Worm (Caenorhabditis elegans) whole organism, L2 larva: ENCODE results near the gene srbc-1.

Experiments used
- C34F6.9 ChIP-seq: fragments of 150-350 bp; optimal IDR thresholded peaks from 2 replicates; lab custom pipeline; 2014; ENCODE audit warnings: missing biosample characterization, missing genetic modification characterization
- F13H6.1 ChIP-seq: sonication (generic microtip); optimal IDR thresholded peaks from 2 replicates; lab custom pipeline; 2016; ENCODE audit warnings: missing genetic modification characterization, missing compliant biosample characterization
- R02D3.7 ChIP-seq: fragments of 150-350 bp; optimal IDR thresholded peaks from 2 replicates; lab custom pipeline; 2014; ENCODE audit warnings: missing biosample characterization, missing genetic modification characterization
- Y55F3AM.14 ChIP-seq: fragments of 200-800 bp; sonication (Bioruptor generic); optimal IDR thresholded peaks from 2 replicates; lab custom pipeline; 2018; ENCODE audit warnings: mild to moderate bottlenecking, missing genetic modification characterization, missing compliant biosample characterization
- ZK546.5 ChIP-seq: sonication (generic microtip); optimal IDR thresholded peaks from 2 replicates; lab custom pipeline; 2017; ENCODE audit warnings: missing biosample characterization, missing genetic modification characterization
- alr-1 ChIP-seq: fragments of 150-350 bp; optimal IDR thresholded peaks from 2 replicates; lab custom pipeline; 2014; ENCODE audit warnings: missing biosample characterization, missing genetic modification characterization
- ama-1 ChIP-seq: fragments of 150-350 bp; optimal IDR thresholded peaks from 2 replicates; lab custom pipeline; 2018; ENCODE audit warnings: inconsistent platforms
- ceh-82 ChIP-seq: fragments of 150-350 bp; optimal IDR thresholded peaks from 2 replicates; lab custom pipeline; 2014; ENCODE audit warnings: missing biosample characterization, missing genetic modification characterization
- crh-2 ChIP-seq: sonication (generic microtip); optimal IDR thresholded peaks from 2 replicates; lab custom pipeline; 2017; ENCODE audit warnings: missing biosample characterization, missing genetic modification characterization
- dmd-4 ChIP-seq: sonication (generic microtip); optimal IDR thresholded peaks from 2 replicates; lab custom pipeline; 2017; ENCODE audit warnings: missing biosample characterization, missing genetic modification characterization
- elt-1 ChIP-seq: fragments of 150-350 bp; optimal IDR thresholded peaks from 2 replicates; lab custom pipeline; 2014; ENCODE audit warnings: missing biosample characterization, missing genetic modification characterization
- elt-3 ChIP-seq: sonication (generic microtip); optimal IDR thresholded peaks from 2 replicates; lab custom pipeline; 2017; ENCODE audit warnings: missing biosample characterization, missing genetic modification characterization
- fos-1 ChIP-seq: fragments of 150-350 bp; optimal IDR thresholded peaks from 2 replicates; lab custom pipeline; 2014; ENCODE audit warnings: missing biosample characterization, missing genetic modification characterization
- gmeb-1 ChIP-seq: fragments of 150-350 bp; optimal IDR thresholded peaks from 2 replicates; lab custom pipeline; 2014; ENCODE audit warnings: missing biosample characterization, missing genetic modification characterization
- lin-13 ChIP-seq: fragments of 150-350 bp; optimal IDR thresholded peaks from 2 replicates; lab custom pipeline; 2014; ENCODE audit warnings: missing biosample characterization, missing genetic modification reagents, missing genetic modification characterization
- lin-39 ChIP-seq: fragments of 150-350 bp; optimal IDR thresholded peaks from 2 replicates; lab custom pipeline; 2014; ENCODE audit warnings: missing biosample characterization, missing genetic modification reagents, missing genetic modification characterization
- mbf-1 ChIP-seq: sonication (generic microtip); optimal IDR thresholded peaks from 2 replicates; lab custom pipeline; 2017; ENCODE audit warnings: missing biosample characterization, missing genetic modification characterization
- mdl-1 ChIP-seq, 2 experiments: fragments of 150-350 bp in 1 of 2; sonication (generic microtip) in 1 of 2; optimal IDR thresholded peaks; 2 replicates each; lab custom pipeline; 2017; ENCODE audit warnings: missing biosample characterization in 2 of 2, missing genetic modification characterization in 2 of 2
- nhr-10 ChIP-seq: sonication (generic microtip); optimal IDR thresholded peaks from 2 replicates; lab custom pipeline; 2017; ENCODE audit warnings: missing biosample characterization, missing genetic modification characterization
- nhr-11 ChIP-seq: fragments of 150-350 bp; optimal IDR thresholded peaks from 2 replicates; lab custom pipeline; 2014; ENCODE audit warnings: missing biosample characterization, missing genetic modification characterization
- nhr-12 ChIP-seq: fragments of 150-350 bp; optimal IDR thresholded peaks from 2 replicates; lab custom pipeline; 2014; ENCODE audit warnings: missing biosample characterization, missing genetic modification characterization
- nhr-129 ChIP-seq: fragments of 150-350 bp; optimal IDR thresholded peaks from 2 replicates; lab custom pipeline; 2014; ENCODE audit warnings: missing biosample characterization, missing genetic modification characterization
- nhr-21 ChIP-seq: fragments of 150-350 bp; optimal IDR thresholded peaks from 2 replicates; lab custom pipeline; 2014; ENCODE audit warnings: missing biosample characterization, missing genetic modification characterization
- nhr-23 ChIP-seq: fragments of 150-350 bp; optimal IDR thresholded peaks from 2 replicates; lab custom pipeline; 2014; ENCODE audit warnings: missing biosample characterization, missing genetic modification reagents, missing genetic modification characterization
- nhr-237 ChIP-seq: fragments of 150-350 bp; optimal IDR thresholded peaks from 2 replicates; lab custom pipeline; 2014; ENCODE audit warnings: missing biosample characterization, missing genetic modification characterization
- nhr-25 ChIP-seq: fragments of 150-350 bp; sonication (generic microtip); optimal IDR thresholded peaks from 3 replicates; lab custom pipeline; 2014; ENCODE audit warnings: missing biosample characterization, missing genetic modification characterization
- nhr-77 ChIP-seq: fragments of 150-350 bp; optimal IDR thresholded peaks from 2 replicates; lab custom pipeline; 2014; ENCODE audit warnings: missing biosample characterization, missing genetic modification characterization
- peb-1 ChIP-seq: fragments of 150-350 bp; optimal IDR thresholded peaks from 2 replicates; lab custom pipeline; 2014; ENCODE audit warnings: missing biosample characterization, missing genetic modification characterization
- sma-9 ChIP-seq, 2 experiments: fragments of 150-350 bp in 1 of 2; sonication (generic microtip) in 1 of 2; optimal IDR thresholded peaks; 2 replicates each; lab custom pipeline; 2014 to 2016; ENCODE audit warnings: missing genetic modification characterization in 2 of 2, mild to moderate bottlenecking in 1 of 2, missing biosample characterization in 1 of 2, missing compliant biosample characterization in 1 of 2, missing genetic modification reagents in 1 of 2, moderate library complexity in 1 of 2
- snpc-4 ChIP-seq: fragments of 150-350 bp; optimal IDR thresholded peaks from 2 replicates; lab custom pipeline; 2014; ENCODE audit warnings: missing biosample characterization, missing genetic modification characterization
- unc-39 ChIP-seq: fragments of 150-350 bp; optimal IDR thresholded peaks from 2 replicates; lab custom pipeline; 2014; ENCODE audit warnings: missing biosample characterization, missing genetic modification characterization
- unc-55 ChIP-seq: fragments of 150-350 bp; sonication (generic microtip); optimal IDR thresholded peaks from 3 replicates; lab custom pipeline; 2014; ENCODE audit warnings: missing biosample characterization, missing genetic modification reagents, missing genetic modification characterization
- unc-62 ChIP-seq: fragments of 150-350 bp; optimal IDR thresholded peaks from 2 replicates; lab custom pipeline; 2014; ENCODE audit warnings: missing biosample characterization, missing genetic modification reagents, missing genetic modification characterization
- ztf-11 ChIP-seq: sonication (generic microtip); optimal IDR thresholded peaks from 2 replicates; lab custom pipeline; 2017; ENCODE audit warnings: missing biosample characterization, missing genetic modification characterization

The srbc-1 gene

DNA sequence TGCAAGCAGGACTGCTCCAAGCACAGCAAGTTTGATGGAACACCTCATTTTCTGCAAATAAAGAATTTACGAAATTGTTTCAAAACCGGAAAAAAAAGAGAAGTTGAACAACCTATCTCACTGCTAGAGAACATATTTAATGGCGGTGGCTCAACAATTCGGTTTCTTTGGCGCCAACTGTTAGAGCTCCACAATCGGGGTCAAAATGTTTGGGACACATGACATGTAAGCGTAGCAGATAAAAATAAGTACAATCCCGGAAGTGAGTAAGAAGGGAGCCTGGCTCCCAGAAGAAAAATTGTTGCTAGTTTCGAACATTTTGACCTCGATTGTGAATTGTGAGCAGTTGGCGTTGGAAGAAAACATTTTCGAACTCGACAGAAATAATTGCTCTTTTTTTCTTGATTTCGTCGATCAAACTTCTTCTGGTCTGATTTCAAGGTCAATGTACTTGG, 42.6 kb downstream of the srbc-1 start, which contains the start of gene T28A11.16:
TSS of gene T28A11.16 (minus strand) at position 51 of the 455 bp plus-strand sequence.
- TF ChIP-seq Y55F3AM.14 = no peak
- no peak for TF ChIP-seq nhr-21
- TF ChIP-seq sma-9 (GFP tag; optimal IDR thresholded peaks at IDR 0.05; lab: Kevin White, UChicago) = peak; percentile 88
- no peak for TF ChIP-seq sma-9 (tag; optimal IDR thresholded peaks at IDR 0.05; lab: Kevin White, UChicago)
- peak; percentile 30 for TF ChIP-seq F13H6.1
- TF ChIP-seq ceh-82 = no peak

DNA sequence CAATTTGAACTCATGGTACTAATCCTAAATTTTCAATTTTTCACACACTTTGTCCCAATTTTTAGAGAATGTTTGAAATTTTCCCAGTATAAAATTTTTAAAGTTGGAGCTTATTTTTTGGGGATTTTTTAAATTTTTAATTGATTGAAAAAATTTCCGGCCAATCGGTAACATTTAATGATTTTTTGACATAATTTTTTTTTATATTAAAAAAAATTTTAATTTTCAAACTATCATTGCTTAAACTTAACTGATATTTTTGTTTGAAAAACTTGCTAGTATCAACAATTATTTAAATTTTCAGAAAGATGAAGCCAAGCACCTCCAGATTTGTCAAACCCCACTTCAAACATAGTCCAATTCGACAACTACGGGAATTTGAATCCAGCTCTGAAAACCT, 44.5 kb downstream of the srbc-1 start, which contains the start of gene T28A11.22:
TSS of gene T28A11.22 (plus strand) at position 301 of the 400 bp plus-strand sequence.
- no peak for TF ChIP-seq snpc-4 (tag; lab: Kevin White, UChicago)
- no peak for TF ChIP-seq lin-39 (tag; lab: Kevin White, UChicago)
- no peak for TF ChIP-seq Y55F3AM.14
- TF ChIP-seq nhr-21 = no peak
- TF ChIP-seq crh-2 (tag; lab: Kevin White, UChicago) = no peak
- TF ChIP-seq nhr-237 (tag; lab: Kevin White, UChicago) = no peak
- no peak for TF ChIP-seq C34F6.9 (tag; lab: Kevin White, UChicago)
- no peak for TF ChIP-seq unc-39 (tag; lab: Kevin White, UChicago)
- TF ChIP-seq nhr-12 (tag; lab: Kevin White, UChicago) = no peak
- TF ChIP-seq fos-1 = no peak
- TF ChIP-seq peb-1 (tag; lab: Kevin White, UChicago) = no peak
- no peak for TF ChIP-seq ama-1 (lab: Kevin White, UChicago)
- TF ChIP-seq alr-1 (tag; lab: Kevin White, UChicago) = no peak
- no peak for TF ChIP-seq nhr-11 (tag; lab: Kevin White, UChicago)
- TF ChIP-seq unc-62 = no peak
- no peak for TF ChIP-seq ZK546.5
- TF ChIP-seq unc-55 (GFP tag; lab: Kevin White, UChicago) = no peak
- TF ChIP-seq nhr-10 = no peak
- TF ChIP-seq, all 48 proteins: peak for 0

DNA sequence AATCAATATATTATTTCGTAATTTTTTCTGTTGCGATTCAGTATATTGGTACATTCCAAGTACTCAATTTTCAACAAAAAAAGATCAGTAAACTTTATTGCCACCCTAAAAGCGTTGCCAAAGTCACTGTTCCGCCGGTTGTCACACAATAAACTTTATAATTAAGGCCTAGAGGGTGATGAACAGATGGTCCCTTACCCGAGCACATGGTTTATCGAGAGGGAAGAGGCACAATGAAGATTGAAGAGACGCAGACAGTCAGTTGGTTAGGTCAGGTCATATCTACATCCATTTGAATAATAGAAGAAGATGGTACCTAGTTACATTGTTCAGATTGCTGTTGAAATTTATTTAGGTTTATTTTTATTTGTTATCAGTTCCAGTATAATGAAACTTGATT, 45.0 kb downstream of the srbc-1 start:
- TF ChIP-seq dmd-4 (tag; lab: Kevin White, UChicago) (no peak), nhr-10 (no peak), mbf-1 (tag; lab: Kevin White, UChicago) (no peak), Y55F3AM.14 (no peak), alr-1 (tag; lab: Kevin White, UChicago) (no peak), nhr-25 (tag; lab: Kevin White, UChicago) (no peak), crh-2 (tag; lab: Kevin White, UChicago) (no peak), ceh-82 (no peak), lin-13 (GFP tag; lab: Kevin White, UChicago) (no peak), nhr-129 (tag; lab: Kevin White, UChicago) (no peak), mdl-1 (tag; optimal IDR thresholded peaks at IDR 0.05; lab: Kevin White, UChicago) (no peak), unc-62 (no peak)

DNA sequence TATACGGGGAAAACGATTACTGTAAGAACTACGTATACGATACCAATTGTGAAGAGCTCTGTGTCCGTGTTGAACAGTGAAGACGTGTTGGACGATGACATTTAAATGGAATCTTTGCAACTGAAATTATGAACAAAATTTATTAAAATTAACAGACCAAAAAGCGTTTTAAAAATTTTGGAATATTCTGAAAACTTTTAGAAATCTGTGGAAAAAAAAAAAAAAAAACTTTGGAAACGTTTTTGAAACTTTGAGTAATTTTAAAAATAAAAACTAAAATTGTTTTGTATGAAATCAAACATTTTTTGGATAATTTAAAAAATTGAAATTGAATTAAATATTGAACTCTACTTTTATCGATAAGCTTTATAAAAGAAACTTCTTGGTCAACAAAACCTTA, 45.7 kb downstream of the srbc-1 start, which contains the start of gene srt-63:
TSS of gene srt-63 (minus strand) at position 101 of the 400 bp plus-strand sequence.
- no peak for TF ChIP-seq Y55F3AM.14
- TF ChIP-seq nhr-10 = no peak
- no peak for TF ChIP-seq C34F6.9 (tag; lab: Kevin White, UChicago)
- no peak for TF ChIP-seq nhr-11 (tag; lab: Kevin White, UChicago)
- TF ChIP-seq ztf-11 (tag; lab: Kevin White, UChicago) = no peak
- TF ChIP-seq ama-1 (lab: Kevin White, UChicago) = no peak
- no peak for TF ChIP-seq lin-13 (GFP tag; lab: Kevin White, UChicago)
- TF ChIP-seq R02D3.7 (tag; lab: Kevin White, UChicago) = no peak
- no peak for TF ChIP-seq nhr-21
- TF ChIP-seq nhr-12 (tag; lab: Kevin White, UChicago) = no peak

DNA sequence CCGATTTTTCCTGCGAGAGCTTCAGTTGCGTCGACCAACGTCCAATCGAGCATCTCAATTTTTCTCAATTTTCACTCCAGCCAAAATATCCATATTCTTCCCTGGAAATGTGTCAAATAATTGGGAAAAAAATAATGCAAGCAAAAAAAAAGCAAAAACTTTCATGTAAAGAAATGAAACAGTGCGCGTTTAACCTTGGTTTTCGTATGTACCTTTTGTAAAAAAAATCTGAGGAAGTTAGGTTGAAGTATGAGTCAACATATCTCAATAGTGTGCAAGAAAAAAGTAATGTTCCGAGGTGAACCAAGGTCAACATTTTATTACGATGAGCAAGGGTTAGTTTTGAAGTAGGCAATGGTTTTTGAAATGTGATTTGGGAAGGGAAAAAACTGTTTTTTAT, 51.6 kb downstream of the srbc-1 start, which contains the start of gene T28A11.13:
TSS of gene T28A11.13 (minus strand) at position 101 of the 400 bp plus-strand sequence.
- TF ChIP-seq nhr-25 (tag; lab: Kevin White, UChicago) (no peak), fos-1 (no peak), elt-1 (tag; lab: Kevin White, UChicago) (no peak), elt-3 (tag; lab: Kevin White, UChicago) (no peak), nhr-77 (no peak), ZK546.5 (no peak), nhr-23 (tag; lab: Kevin White, UChicago) (no peak), sma-9 (GFP tag; optimal IDR thresholded peaks at IDR 0.05; lab: Kevin White, UChicago) (no peak), sma-9 (tag; optimal IDR thresholded peaks at IDR 0.05; lab: Kevin White, UChicago) (no peak), ztf-11 (tag; lab: Kevin White, UChicago) (no peak), gmeb-1 (tag; lab: Kevin White, UChicago) (no peak)
